Fruit fly (Drosophila melanogaster) Kc167 (cell line): Measurements from ENCODE around the gene CG11882.

ENCODE experiments used
- Myc ChIP-seq: fragments of >200 bp; optimal IDR thresholded peaks from 2 replicates; lab custom pipeline; 2017; ENCODE audit warnings: missing external identifiers
- h ChIP-seq: fragments of >200 bp; optimal IDR thresholded peaks from 3 replicates; lab custom pipeline; 2018; ENCODE audit warnings: missing external identifiers
- psq ChIP-seq: fragments of >200 bp; optimal IDR thresholded peaks from 2 replicates; lab custom pipeline; 2017; ENCODE audit warnings: missing external identifiers
- ttk ChIP-seq: sonication (Bioruptor generic); optimal IDR thresholded peaks from 2 replicates; lab custom pipeline; 2017; ENCODE audit warnings: missing external identifiers

- TF ChIP-seq ttk (lab: Kevin White, UChicago) (no peak), psq (no peak), Myc (lab: Kevin White, UChicago) (no peak), h (lab: Kevin White, UChicago) (no peak)
Measured at dm6 chr3R:29148072-29148471, at the start of gene CG11882, which contains the start of gene Pglym78.
